Fruit fly (Drosophila melanogaster) whole organism, prepupa: ENCODE measurements around the gene Bicra.

Experiments
- Blimp-1 ChIP-seq: fragments of 200-800 bp; sonication (Bioruptor generic); optimal IDR thresholded peaks from 3 replicates; lab custom pipeline; 2017; ENCODE audit warnings: missing biosample characterization, missing genetic modification characterization, mild to moderate bottlenecking, moderate library complexity, missing genetic modification reagents
- CG16779 ChIP-seq: fragments of 200-800 bp; sonication (Bioruptor generic); optimal IDR thresholded peaks from 3 replicates; lab custom pipeline; 2017; ENCODE audit warnings: missing biosample characterization, mild to moderate bottlenecking, missing genetic modification characterization
- CG32006 ChIP-seq: fragments of 200-800 bp; sonication (Bioruptor generic); optimal IDR thresholded peaks from 3 replicates; lab custom pipeline; 2017; ENCODE audit warnings: missing biosample characterization, mild to moderate bottlenecking, missing genetic modification characterization
- CG6854 ChIP-seq: fragments of 200-800 bp; sonication (Bioruptor generic); optimal IDR thresholded peaks from 2 replicates; lab custom pipeline; 2017; ENCODE audit warnings: missing biosample characterization, mild to moderate bottlenecking, missing genetic modification characterization
- CG8632 ChIP-seq: fragments of 200-800 bp; sonication (Bioruptor generic); optimal IDR thresholded peaks from 3 replicates; lab custom pipeline; 2016; ENCODE audit warnings: missing biosample characterization, missing genetic modification characterization
- Hr39 ChIP-seq: fragments of 200-800 bp; sonication (Bioruptor generic); optimal IDR thresholded peaks from 2 replicates; lab custom pipeline; 2016; ENCODE audit warnings: missing biosample characterization, missing genetic modification characterization
- Hr4 ChIP-seq: fragments of 200-800 bp; sonication (Bioruptor generic); optimal IDR thresholded peaks from 3 replicates; lab custom pipeline; 2016; ENCODE audit warnings: missing biosample characterization, missing genetic modification characterization
- Lpt ChIP-seq: fragments of 200-800 bp; sonication (Bioruptor generic); optimal IDR thresholded peaks from 3 replicates; lab custom pipeline; 2016; ENCODE audit warnings: missing biosample characterization, missing genetic modification characterization
- Met ChIP-seq: fragments of 200-800 bp; sonication (Bioruptor generic); optimal IDR thresholded peaks from 3 replicates; lab custom pipeline; 2016; ENCODE audit warnings: missing biosample characterization, missing genetic modification characterization
- OdsH ChIP-seq: fragments of 200-800 bp; sonication (Bioruptor generic); optimal IDR thresholded peaks from 3 replicates; lab custom pipeline; 2016; ENCODE audit warnings: missing biosample characterization, missing genetic modification characterization
- dac ChIP-seq: fragments of 200-800 bp; sonication (Bioruptor generic); optimal IDR thresholded peaks from 2 replicates; lab custom pipeline; 2017; ENCODE audit warnings: missing biosample characterization, mild to moderate bottlenecking, missing genetic modification characterization
- dsx ChIP-seq: fragments of 200-800 bp; optimal IDR thresholded peaks from 3 replicates; lab custom pipeline; 2019; ENCODE audit warnings: missing biosample characterization, mild to moderate bottlenecking, missing genetic modification characterization, moderate library complexity; ENCODE audit not compliant: poor library complexity, severe bottlenecking
- fd59A ChIP-seq: fragments of 200-800 bp; sonication (Bioruptor generic); optimal IDR thresholded peaks from 2 replicates; lab custom pipeline; 2017; ENCODE audit warnings: missing biosample characterization, mild to moderate bottlenecking, missing genetic modification characterization, missing genetic modification reagents
- lz ChIP-seq: fragments of 200-800 bp; sonication (Bioruptor generic); optimal IDR thresholded peaks from 3 replicates; lab custom pipeline; 2016; ENCODE audit warnings: missing biosample characterization, missing genetic modification characterization

DNA sequence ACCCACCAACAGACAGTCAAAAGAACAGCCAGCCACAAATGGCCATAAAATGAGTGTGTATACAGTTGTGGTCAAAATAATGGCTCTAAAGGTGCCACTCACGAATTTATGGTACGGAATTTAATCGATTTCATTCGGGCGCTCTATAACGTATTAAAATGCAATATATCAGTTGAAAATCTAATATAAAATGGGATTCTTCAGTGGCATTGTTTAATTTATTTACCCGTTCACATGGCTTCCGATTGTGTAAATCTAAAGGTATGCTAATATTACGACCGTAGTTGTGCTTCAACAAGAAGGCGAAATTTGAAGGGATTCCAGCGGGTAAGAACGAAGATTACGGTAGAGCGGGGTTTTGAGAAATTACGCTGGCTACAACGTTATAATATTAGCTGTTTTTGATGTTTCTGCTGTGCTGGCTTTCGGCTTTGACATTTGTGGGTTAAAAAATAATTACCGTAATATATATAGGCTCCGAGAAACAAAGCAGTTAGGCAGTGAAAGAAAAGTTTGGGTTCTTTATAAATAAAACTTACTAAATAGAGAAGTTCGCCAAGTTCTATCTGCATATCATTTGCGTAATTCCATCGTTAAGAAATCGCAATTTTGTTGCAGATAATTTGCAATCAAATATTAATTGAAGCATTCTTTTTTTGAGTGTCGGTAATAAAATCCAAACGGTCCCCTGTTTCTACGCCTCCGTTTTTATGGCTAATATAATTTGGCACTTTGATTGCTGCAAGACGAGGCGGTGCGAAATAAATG lies 13.0 kb downstream of the Bicra start:
- TF ChIP-seq CG6854 (peak; percentile 41), dac (GFP tag; lab: Kevin White, UChicago) (no peak), Hr4 (GFP tag; lab: Kevin White, UChicago) (peak; percentile 9), fd59A (GFP tag; lab: Kevin White, UChicago) (peak; percentile 15), Lpt (GFP tag; lab: Kevin White, UChicago) (no peak), CG32006 (GFP tag; lab: Kevin White, UChicago) (peak; percentile 39), Hr39 (GFP tag; lab: Kevin White, UChicago) (peak; percentile 66), dsx (peak; percentile 17), lz (GFP tag; lab: Kevin White, UChicago) (peak; percentile 42), CG8632 (GFP tag; lab: Kevin White, UChicago) (peak; percentile 9), Blimp-1 (GFP tag; lab: Kevin White, UChicago) (no peak), OdsH (no peak), Met (peak; percentile 71), CG16779 (tag; lab: Kevin White, UChicago) (no peak)
